Fruit fly (Drosophila melanogaster): ENCODE data around the gene CG31522.

CG31522 gene

dm6 chr3R:4453213-4453956, 9.3 kb downstream of the CG31522 start (continued):
- TF ChIP-seq Trl (optimal IDR thresholded peaks at IDR 0.05), result peak; percentile 98 to 99
- TF ChIP-seq Trl (GFP tag; optimal IDR thresholded peaks at IDR 0.05), result peak; percentile 74
- no peak for TF ChIP-seq CG9817 (tag; optimal IDR thresholded peaks at IDR 0.05)
- TF ChIP-seq D19A (tag; optimal IDR thresholded peaks at IDR 0.05), result no peak
- no peak for TF ChIP-seq jigr1 (GFP tag; IDR thresholded peaks at IDR 0.05)
- peak; percentile 55; the same call in 1 of the 2 replicates for TF ChIP-seq ato (GFP tag; IDR thresholded peaks at IDR 0.05; ENCODE audit: partially characterized antibody)
- TF ChIP-seq gt (GFP tag; IDR thresholded peaks at IDR 0.05), result peak; percentile 21; the same call in 1 of the 2 replicates
- TF ChIP-seq Asciz (GFP tag; optimal IDR thresholded peaks at IDR 0.05), result no peak
- TF ChIP-seq tin (GFP tag; optimal IDR thresholded peaks at IDR 0.05), result no peak
- no peak for TF ChIP-seq lola (GFP tag; optimal IDR thresholded peaks at IDR 0.05)
- TF ChIP-seq E2f1 (GFP tag; IDR thresholded peaks at IDR 0.05), result no peak
- peak; percentile 72 for TF ChIP-seq dm (GFP tag; optimal IDR thresholded peaks at IDR 0.05)
- TF ChIP-seq CG11247 (GFP tag; IDR thresholded peaks at IDR 0.05), result no peak

- TF ChIP-seq mirr (GFP tag; optimal IDR thresholded peaks at IDR 0.05) (peak; percentile 59), CG10147 (GFP tag; optimal IDR thresholded peaks at IDR 0.05) (peak; percentile 17), nerfin-1 (tag; optimal IDR thresholded peaks at IDR 0.05) (peak; percentile 32), CG11093 (GFP tag; IDR thresholded peaks at IDR 0.05) (no peak), Fer1 (GFP tag; optimal IDR thresholded peaks at IDR 0.05) (peak; percentile 31), ERR (GFP tag; optimal IDR thresholded peaks at IDR 0.05) (no peak), so (GFP tag; IDR thresholded peaks at IDR 0.05) (0 out of 3 replicates have a peak, but pooled peaks have one; percentile 22), scrt (GFP tag; optimal IDR thresholded peaks at IDR 0.05) (peak; percentile 79), B-H2 (GFP tag; optimal IDR thresholded peaks at IDR 0.05) (no peak), CG14667 (GFP tag; IDR thresholded peaks at IDR 0.05) (no peak), Dad (GFP tag; optimal IDR thresholded peaks at IDR 0.05) (no peak), ewg (GFP tag; optimal IDR thresholded peaks at IDR 0.05) (no peak), CG3838 (GFP tag; optimal IDR thresholded peaks at IDR 0.05) (no peak), slbo (GFP tag; IDR thresholded peaks at IDR 0.05) (0 out of 2 replicates have a peak, but pooled peaks have one; percentile 13), CG12769 (tag; optimal IDR thresholded peaks at IDR 0.05) (peak; percentile 16), Med (GFP tag) (peak; percentile 39), zen2 (GFP tag; IDR thresholded peaks at IDR 0.05; ENCODE audit: partially characterized antibody) (0 out of 3 replicates have a peak, but pooled peaks have one; percentile 9), kah (GFP tag; optimal IDR thresholded peaks at IDR 0.05) (peak; percentile 9), CG9437 (GFP tag; optimal IDR thresholded peaks at IDR 0.05) (peak; percentile 66), HLH4C (GFP tag; IDR thresholded peaks at IDR 0.05; ENCODE audit: partially characterized antibody) (no peak), ci (GFP tag; IDR thresholded peaks at IDR 0.05) (peak; percentile 59; the same call in 2 of the 3 replicates), Eip74EF (GFP tag; optimal IDR thresholded peaks at IDR 0.05) (peak in 1 of 2 experiments; percentile 14), bbx (GFP tag; IDR thresholded peaks at IDR 0.05; ENCODE audit: partially characterized antibody) (peak; percentile 37; the same call in 1 of the 2 replicates), Doc3 (GFP tag; IDR thresholded peaks at IDR 0.05; ENCODE audit: partially characterized antibody) (peak; percentile 34; the same call in 1 of the 3 replicates), lmd (GFP tag; IDR thresholded peaks at IDR 0.05) (no peak), CG32532 (GFP tag; IDR thresholded peaks at IDR 0.05) (peak; percentile 20; the same call in 1 of the 2 replicates), lab (GFP tag; optimal IDR thresholded peaks at IDR 0.05) (peak; percentile 29), sqz (GFP tag; optimal IDR thresholded peaks at IDR 0.05) (peak; percentile 41), CG1832 (GFP tag; optimal IDR thresholded peaks at IDR 0.05) (peak; percentile 52), oc (tag; optimal IDR thresholded peaks at IDR 0.05) (peak; percentile 20), Drgx (GFP tag; IDR thresholded peaks at IDR 0.05) (peak; percentile 25), CG4820 (GFP tag; optimal IDR thresholded peaks at IDR 0.05) (no peak), Adf1 (GFP tag; IDR thresholded peaks at IDR 0.05) (peak; percentile 27; the same call in 1 of the 2 replicates)
Measured at dm6 chr3R:4452345-4453044, 10.2 kb downstream of the CG31522 start.
